Fruit fly (Drosophila melanogaster) whole organism, embryonic: ENCODE data around the gene Snx21.

Experiments
- Atf6 ChIP-seq: fragments of 200-800 bp; sonication (Bioruptor generic); IDR thresholded peaks from 2 replicates; pipeline ENCODE4 v1.3.6; 2022; ENCODE audit warnings: missing biosample characterization, missing genetic modification characterization
- Bgb ChIP-seq: fragments of 200-800 bp; sonication (Bioruptor generic); IDR thresholded peaks from 2 replicates; pipeline ENCODE4 v1.3.6; 2022; ENCODE audit warnings: missing biosample characterization, missing genetic modification characterization; ENCODE audit not compliant: partially characterized antibody
- CG10321 ChIP-seq: fragments of 200-800 bp; sonication (Bioruptor generic); IDR thresholded peaks from 2 replicates; pipeline ENCODE4 v1.3.6; 2022; ENCODE audit warnings: missing biosample characterization, missing genetic modification characterization
- CG13894 ChIP-seq: fragments of 200-800 bp; sonication (Bioruptor generic); optimal IDR thresholded peaks from 3 replicates; lab custom pipeline; 2018; ENCODE audit warnings: missing biosample characterization, mild to moderate bottlenecking, missing genetic modification characterization, moderate library complexity
- CG15514 ChIP-seq: fragments of 200-800 bp; sonication (Bioruptor generic); optimal IDR thresholded peaks from 3 replicates; lab custom pipeline; 2017; ENCODE audit warnings: missing biosample characterization, missing genetic modification characterization, mild to moderate bottlenecking, moderate library complexity, missing genetic modification reagents
- CG17328 ChIP-seq: fragments of 200-800 bp; sonication (Bioruptor generic); IDR thresholded peaks from 2 replicates; pipeline ENCODE4 v1.3.6; 2022; ENCODE audit warnings: missing biosample characterization, missing genetic modification characterization
- CG2199 ChIP-seq: fragments of 200-800 bp; sonication (Bioruptor generic); IDR thresholded peaks from 3 replicates; pipeline ENCODE4 v1.3.6; 2022; ENCODE audit warnings: missing biosample characterization, missing genetic modification characterization
- CG2875 ChIP-seq: fragments of 200-800 bp; sonication (Bioruptor generic); optimal IDR thresholded peaks from 2 replicates; lab custom pipeline; 2017; ENCODE audit warnings: missing biosample characterization, mild to moderate bottlenecking, missing genetic modification characterization, missing genetic modification reagents
- CG32532 ChIP-seq: fragments of 200-800 bp; sonication (Bioruptor generic); IDR thresholded peaks from 2 replicates; pipeline ENCODE4 v1.3.6; 2022; ENCODE audit warnings: missing biosample characterization, missing genetic modification characterization
- CG6689 ChIP-seq: fragments of 200-800 bp; sonication (Bioruptor generic); IDR thresholded peaks from 2 replicates; pipeline ENCODE4 v1.3.6; 2022; ENCODE audit warnings: missing biosample characterization, missing genetic modification characterization
- CG6791 ChIP-seq: fragments of 200-800 bp; sonication (Bioruptor generic); IDR thresholded peaks from 3 replicates; pipeline ENCODE4 v1.3.6; 2022; ENCODE audit warnings: missing biosample characterization, missing genetic modification characterization; ENCODE audit not compliant: partially characterized antibody
- CG8359 ChIP-seq: fragments of 200-800 bp; sonication (Bioruptor generic); optimal IDR thresholded peaks from 2 replicates; lab custom pipeline; 2017; ENCODE audit warnings: missing biosample characterization, mild to moderate bottlenecking, missing genetic modification characterization, borderline replicate concordance
- Chrac-16 ChIP-seq: fragments of 200-800 bp; sonication (Bioruptor generic); optimal IDR thresholded peaks from 3 replicates; lab custom pipeline; 2016; ENCODE audit warnings: missing biosample characterization, missing genetic modification characterization
- Dbx ChIP-seq: fragments of 200-800 bp; sonication (Bioruptor generic); IDR thresholded peaks from 3 replicates; pipeline ENCODE4 v1.3.6; 2022; ENCODE audit warnings: missing biosample characterization, missing genetic modification characterization
- Dp ChIP-seq: fragments of 200-800 bp; sonication (Bioruptor generic); optimal IDR thresholded peaks from 2 replicates; lab custom pipeline; 2018; ENCODE audit warnings: missing biosample characterization, mild to moderate bottlenecking, missing genetic modification characterization, moderate library complexity
- E2f2 ChIP-seq: fragments of 200-800 bp; sonication (Bioruptor generic); IDR thresholded peaks from 2 replicates; pipeline ENCODE4 v1.3.6; 2022; ENCODE audit warnings: missing biosample characterization, missing genetic modification characterization
- Ets65A ChIP-seq: fragments of 200-800 bp; sonication (Bioruptor generic); peaks from one replicate; lab custom pipeline; 2016; ENCODE audit warnings: missing biosample characterization, missing genetic modification characterization
- Hmx ChIP-seq: fragments of 200-800 bp; sonication (Bioruptor generic); optimal IDR thresholded peaks from 2 replicates; lab custom pipeline; 2016; ENCODE audit warnings: missing biosample characterization, missing genetic modification characterization
- Med ChIP-seq: fragments of 200-800 bp; sonication (Bioruptor generic); peaks from one replicate; lab custom pipeline; 2016; ENCODE audit warnings: missing biosample characterization, missing genetic modification characterization, mild to moderate bottlenecking, inconsistent platforms, moderate library complexity
- Neu2 ChIP-seq: fragments of 200-800 bp; sonication (Bioruptor generic); optimal IDR thresholded peaks from 3 replicates; lab custom pipeline; 2016; ENCODE audit warnings: missing biosample characterization, missing genetic modification characterization, borderline replicate concordance
- Rfx ChIP-seq: fragments of 200-800 bp; sonication (Bioruptor generic); IDR thresholded peaks from 2 replicates; pipeline ENCODE4 v1.3.6; 2022; ENCODE audit warnings: missing biosample characterization, missing genetic modification characterization
- Sin3A ChIP-seq: fragments of >200 bp; optimal IDR thresholded peaks from 2 replicates; lab custom pipeline; 2018
- Stat92E ChIP-seq, 3 experiments: fragments of >200 bp in 2 of 3; fragments of 200-800 bp in 1 of 3; sonication (Bioruptor generic) in 1 of 3; optimal IDR thresholded peaks; 2 replicates each; lab custom pipeline; 2017 to 2019; ENCODE audit warnings: missing biosample characterization in 3 of 3, missing genetic modification characterization in 3 of 3, mild to moderate bottlenecking in 1 of 3, moderate library complexity in 1 of 3
- abd-A ChIP-seq: fragments of 200-800 bp; sonication (Bioruptor generic); optimal IDR thresholded peaks from 3 replicates; lab custom pipeline; 2019; ENCODE audit warnings: missing biosample characterization, mild to moderate bottlenecking, missing genetic modification characterization, moderate library complexity
- btn ChIP-seq: fragments of 200-800 bp; sonication (Bioruptor generic); optimal IDR thresholded peaks from 2 replicates; lab custom pipeline; 2016; ENCODE audit warnings: missing biosample characterization, missing genetic modification characterization
- chinmo ChIP-seq: fragments of 200-800 bp; sonication (Bioruptor generic); IDR thresholded peaks from 4 replicates; pipeline ENCODE4 v1.3.6; 2022; ENCODE audit warnings: missing biosample characterization, missing genetic modification characterization; ENCODE audit not compliant: partially characterized antibody
- ci ChIP-seq: fragments of 200-800 bp; sonication (Bioruptor generic); IDR thresholded peaks from 3 replicates; pipeline ENCODE4 v1.3.6; 2022; ENCODE audit warnings: missing biosample characterization, missing genetic modification characterization
- corto ChIP-seq: fragments of 200-800 bp; sonication (Bioruptor generic); optimal IDR thresholded peaks from 2 replicates; lab custom pipeline; 2016; ENCODE audit warnings: missing biosample characterization, mild to moderate bottlenecking, missing genetic modification characterization, moderate library complexity
- croc ChIP-seq: fragments of 200-800 bp; sonication (Bioruptor generic); conservative IDR thresholded peaks from 3 replicates; pipeline ENCODE4 v1.3.6; 2022; ENCODE audit warnings: missing biosample characterization, missing genetic modification characterization
- fd102C ChIP-seq: fragments of 200-800 bp; sonication (Bioruptor generic); optimal IDR thresholded peaks from 2 replicates; lab custom pipeline; 2018; ENCODE audit warnings: missing biosample characterization, mild to moderate bottlenecking, missing genetic modification characterization, moderate library complexity
- gt ChIP-seq: fragments of 200-800 bp; sonication (Bioruptor generic); IDR thresholded peaks from 2 replicates; pipeline ENCODE4 v1.3.6; 2022; ENCODE audit warnings: missing biosample characterization, missing genetic modification characterization
- h ChIP-seq: fragments of >200 bp; optimal IDR thresholded peaks from 2 replicates; lab custom pipeline; 2017
- kay ChIP-seq: fragments of 200-800 bp; sonication (Bioruptor generic); optimal IDR thresholded peaks from 2 replicates; lab custom pipeline; 2016; ENCODE audit warnings: missing biosample characterization, missing genetic modification characterization
- kni ChIP-seq: fragments of 200-800 bp; sonication (Bioruptor generic); optimal IDR thresholded peaks from 3 replicates; lab custom pipeline; 2017; ENCODE audit warnings: mild to moderate bottlenecking, missing biosample characterization, missing genetic modification reagents, missing genetic modification characterization
- lab ChIP-seq: fragments of 200-800 bp; sonication (Bioruptor generic); optimal IDR thresholded peaks from 3 replicates; lab custom pipeline; 2017; ENCODE audit warnings: missing biosample characterization, missing genetic modification characterization, mild to moderate bottlenecking, moderate library complexity, missing genetic modification reagents
- nerfin-1 ChIP-seq: fragments of 200-800 bp; sonication (Bioruptor generic); optimal IDR thresholded peaks from 3 replicates; lab custom pipeline; 2019; ENCODE audit warnings: missing biosample characterization, mild to moderate bottlenecking, missing genetic modification characterization, moderate library complexity
- nerfin-2 ChIP-seq: fragments of 200-800 bp; sonication (Bioruptor generic); IDR thresholded peaks from 2 replicates; pipeline ENCODE4 v1.3.6; 2022; ENCODE audit warnings: missing biosample characterization, missing genetic modification characterization; ENCODE audit not compliant: partially characterized antibody
- onecut ChIP-seq: fragments of 200-800 bp; sonication (Bioruptor generic); IDR thresholded peaks from 2 replicates; pipeline ENCODE4 v1.3.6; 2022; ENCODE audit warnings: missing biosample characterization, missing genetic modification characterization
- pan ChIP-seq, 4 experiments: fragments of >200 bp in 3 of 4; fragments of 200-800 bp in 1 of 4; sonication (Bioruptor generic) in 1 of 4; optimal IDR thresholded peaks in 3 of 4; IDR thresholded peaks in 1 of 4; 2 replicates each; pipeline versions ENCODE4 v1.3.6 to Lab custom; 2017 to 2022; ENCODE audit warnings: missing biosample characterization in 2 of 4, missing genetic modification characterization in 2 of 4, mixed read lengths in 1 of 4
- phol ChIP-seq: fragments of 200-800 bp; sonication (Bioruptor generic); optimal IDR thresholded peaks from 3 replicates; lab custom pipeline; 2018; ENCODE audit warnings: missing biosample characterization, mild to moderate bottlenecking, missing genetic modification characterization, moderate library complexity
- pros ChIP-seq: fragments of 200-800 bp; sonication (Bioruptor generic); optimal IDR thresholded peaks from 3 replicates; lab custom pipeline; 2019; ENCODE audit warnings: missing biosample characterization, mild to moderate bottlenecking, missing genetic modification characterization, moderate library complexity
- sens ChIP-seq: fragments of 200-800 bp; sonication (Bioruptor generic); peaks from one replicate; lab custom pipeline; 2016; ENCODE audit warnings: missing biosample characterization, missing genetic modification characterization
- seq ChIP-seq: fragments of 200-800 bp; sonication (Bioruptor generic); IDR thresholded peaks from 2 replicates; pipeline ENCODE4 v1.3.6; 2022; ENCODE audit warnings: missing biosample characterization, missing genetic modification characterization
- slbo ChIP-seq: fragments of 200-800 bp; sonication (Bioruptor generic); IDR thresholded peaks from 2 replicates; pipeline ENCODE4 v1.3.6; 2022; ENCODE audit warnings: missing biosample characterization, missing genetic modification characterization
- vvl ChIP-seq: fragments of 200-800 bp; sonication (Bioruptor generic); IDR thresholded peaks from 2 replicates; pipeline ENCODE4 v1.3.6; 2022; ENCODE audit warnings: missing biosample characterization, missing genetic modification characterization
- z ChIP-seq: fragments of 200-800 bp; sonication (Bioruptor generic); IDR thresholded peaks from 3 replicates; pipeline ENCODE4 v1.3.6; 2022; ENCODE audit warnings: missing biosample characterization, missing genetic modification characterization

Gene Snx21

dm6 chr2L:2757930-2758556 is 7.4 kb downstream of the Snx21 start:
- TF ChIP-seq kni (GFP tag; lab: Kevin White, UChicago) (peak; percentile 48), CG8359 (no peak), seq (peak; percentile 16; the same call in 1 of the 2 replicates), CG15514 (GFP tag; lab: Kevin White, UChicago) (peak; percentile 37), Rfx (GFP tag; lab: Robert Waterston, UW) (0 out of 2 replicates have a peak, but pooled peaks have one; percentile 29), Bgb (GFP tag; lab: Robert Waterston, UW) (no peak), CG2875 (no peak), gt (GFP tag; lab: Robert Waterston, UW) (no peak), Sin3A (lab: Kevin White, UChicago) (no peak), nerfin-1 (tag; lab: Kevin White, UChicago) (peak; percentile 8), pan (optimal IDR thresholded peaks at IDR 0.05; lab: Kevin White, UChicago) (no peak), pan (GFP tag; optimal IDR thresholded peaks at IDR 0.05 in 1 of 2, IDR thresholded peaks at IDR 0.05 in 1 of 2) (no peak), z (GFP tag; lab: Robert Waterston, UW) (no peak), Chrac-16 (GFP tag; lab: Kevin White, UChicago) (no peak), slbo (no peak), fd102C (GFP tag; lab: Kevin White, UChicago) (no peak), Dbx (GFP tag; lab: Robert Waterston, UW) (peak; percentile 50; the same call in 2 of the 3 replicates), vvl (GFP tag; lab: Robert Waterston, UW) (peak; percentile 14; the same call in 1 of the 2 replicates), CG2199 (GFP tag; lab: Robert Waterston, UW) (0 out of 3 replicates have a peak, but pooled peaks have one; percentile 9), btn (no peak), CG17328 (GFP tag; lab: Robert Waterston, UW) (no peak), croc (GFP tag; lab: Robert Waterston, UW) (no peak), ci (GFP tag; lab: Robert Waterston, UW) (peak; percentile 21; the same call in 1 of the 3 replicates), sens (peak; percentile 40), corto (peak; percentile 9), h (lab: Kevin White, UChicago) (no peak), Med (GFP tag; lab: Kevin White, UChicago) (peak; percentile 70), E2f2 (GFP tag; lab: Robert Waterston, UW) (peak; percentile 75), CG32532 (GFP tag; lab: Robert Waterston, UW) (0 out of 2 replicates have a peak, but pooled peaks have one; percentile 6), Dp (GFP tag; lab: Kevin White, UChicago) (peak; percentile 57), CG6689 (GFP tag; lab: Robert Waterston, UW) (no peak), Ets65A (GFP tag; lab: Kevin White, UChicago) (peak; percentile 86), Neu2 (GFP tag; lab: Kevin White, UChicago) (no peak), chinmo (GFP tag; lab: Robert Waterston, UW) (0 out of 4 replicates have a peak, but pooled peaks have one; percentile 9), lab (GFP tag; lab: Kevin White, UChicago) (peak; percentile 10), onecut (0 out of 2 replicates have a peak, but pooled peaks have one; percentile 32), kay (GFP tag; lab: Kevin White, UChicago) (no peak), CG13894 (peak; percentile 70), phol (tag; lab: Kevin White, UChicago) (peak; percentile 1), Stat92E (GFP tag; optimal IDR thresholded peaks at IDR 0.05; lab: Kevin White, UChicago) (no peak), nerfin-2 (GFP tag; lab: Robert Waterston, UW) (no peak), CG10321 (no peak), Hmx (GFP tag; lab: Kevin White, UChicago) (no peak), abd-A (tag; lab: Kevin White, UChicago) (peak; percentile 27), CG6791 (0 out of 3 replicates have a peak, but pooled peaks have one; percentile 5), pros (GFP tag; lab: Kevin White, UChicago) (peak; percentile 43), Atf6 (GFP tag; lab: Robert Waterston, UW) (peak; percentile 28; the same call in 1 of the 2 replicates)
